Worm (Caenorhabditis elegans) whole organism, mixed stage, embryonic: ENCODE data around the gene pbo-6.

Experiments
- bed-3 ChIP-seq: fragments of 200-800 bp; sonication (Bioruptor generic); optimal IDR thresholded peaks from 3 replicates; lab custom pipeline; 2018; ENCODE audit warnings: mild to moderate bottlenecking, missing genetic modification characterization, moderate library complexity, missing compliant biosample characterization
- lin-32 ChIP-seq: fragments of 200-800 bp; sonication (Bioruptor generic); optimal IDR thresholded peaks from 2 replicates; lab custom pipeline; 2018; ENCODE audit warnings: mild to moderate bottlenecking, missing genetic modification characterization, missing compliant biosample characterization
- lsy-2 ChIP-seq: fragments of 150-350 bp; optimal IDR thresholded peaks from 2 replicates; lab custom pipeline; 2014; ENCODE audit warnings: missing biosample characterization, missing genetic modification characterization
- mep-1 ChIP-seq: fragments of 150-350 bp; optimal IDR thresholded peaks from 2 replicates; lab custom pipeline; 2017; ENCODE audit warnings: missing biosample characterization, missing genetic modification reagents, missing genetic modification characterization, inconsistent platforms
- mls-2 ChIP-seq: sonication (generic microtip); optimal IDR thresholded peaks from 2 replicates; lab custom pipeline; 2016; ENCODE audit warnings: mild to moderate bottlenecking, missing genetic modification characterization, moderate library complexity, missing compliant biosample characterization
- pha-4 ChIP-seq: fragments of 150-350 bp; optimal IDR thresholded peaks from 2 replicates; lab custom pipeline; 2018; ENCODE audit warnings: missing biosample characterization, missing genetic modification reagents, missing genetic modification characterization

- TF ChIP-seq mls-2 (no peak), pha-4 (tag; lab: Kevin White, UChicago) (no peak), bed-3 (GFP tag; lab: Kevin White, UChicago) (no peak), lin-32 (GFP tag; lab: Kevin White, UChicago) (no peak), mep-1 (tag; lab: Kevin White, UChicago) (no peak), lsy-2 (tag; lab: Kevin White, UChicago) (no peak)
These were observed 42.7 kb upstream of the pbo-6 start for ce11 chrX:17386130-17386529.
